Fruit fly (Drosophila melanogaster) whole organism: Measurements from ENCODE around the gene ltl.

Experiments used
- CG8478 ChIP-seq: fragments of >200 bp; optimal IDR thresholded peaks from 2 replicates; lab custom pipeline; 2018; ENCODE audit warnings: inconsistent platforms
- EcR ChIP-seq, 2 experiments: fragments of >200 bp; optimal IDR thresholded peaks; 2 replicates each; lab custom pipeline; 2017; ENCODE audit warnings: missing biosample characterization in 2 of 2, missing genetic modification characterization in 2 of 2, missing genetic modification reagents in 2 of 2
- usp ChIP-seq: fragments of >200 bp; optimal IDR thresholded peaks from 2 replicates; lab custom pipeline; 2017; ENCODE audit warnings: missing biosample characterization, missing genetic modification characterization, mixed read lengths

DNA sequence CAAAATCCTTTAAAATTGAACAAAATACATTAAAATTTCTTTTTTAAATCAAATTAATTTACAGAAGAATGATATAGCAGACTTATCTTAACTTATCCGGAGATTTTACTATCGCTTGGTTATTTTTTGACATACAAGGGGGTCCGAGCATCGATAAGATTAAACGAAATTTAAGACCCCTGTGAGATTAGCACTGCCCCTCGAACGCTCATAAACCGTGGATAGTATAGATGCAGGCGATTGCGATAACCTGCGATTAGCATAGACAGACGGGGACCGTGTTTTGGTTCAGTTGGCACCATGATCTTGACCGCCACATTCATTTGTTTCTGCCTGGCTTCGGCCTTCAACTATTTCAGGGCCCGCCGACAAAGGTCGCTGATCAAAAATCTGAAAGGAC lies 27.2 kb upstream of the ltl start, which contains the start of gene Cyp316a1:
- no peak for TF ChIP-seq EcR (GFP tag; optimal IDR thresholded peaks at IDR 0.05; lab: Kevin White, UChicago)
- TF ChIP-seq usp (GFP tag; lab: Kevin White, UChicago), result no peak
- TF ChIP-seq CG8478 (lab: Kevin White, UChicago), result no peak
